Worm (Caenorhabditis elegans): ENCODE data around the gene ebp-3.

Gene ebp-3

DNA sequence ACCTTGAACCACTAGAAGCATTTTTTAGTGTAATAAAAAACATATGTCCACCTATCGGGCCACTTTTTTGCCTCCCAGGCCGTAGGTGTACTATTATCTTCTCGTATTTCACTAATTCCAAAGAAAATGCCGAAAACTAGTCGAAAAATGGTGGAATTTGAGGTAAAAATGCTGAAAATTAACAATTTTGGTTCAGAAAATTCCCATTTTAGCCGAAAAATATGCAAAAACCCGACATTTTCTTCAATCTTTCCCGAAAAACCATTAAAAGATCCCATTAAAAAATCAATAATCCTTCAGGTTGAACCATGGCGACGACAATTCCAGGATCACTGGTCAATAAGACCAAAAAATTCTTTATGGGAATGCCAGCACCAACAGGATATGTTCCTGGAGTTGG is 33.6 kb upstream of the ebp-3 start, which contains the start of gene prp-6:
prp-6 (plus strand) TSS at position 301 of the 400 bp plus-strand sequence.
- no peak for TF ChIP-seq hif-1 (tag; optimal IDR thresholded peaks at IDR 0.05)
- TF ChIP-seq mxl-3 (GFP tag; optimal IDR thresholded peaks at IDR 0.05): no peak
- no peak for TF ChIP-seq madf-5 (GFP tag; IDR thresholded peaks at IDR 0.05)
- TF ChIP-seq lin-39 (tag; optimal IDR thresholded peaks at IDR 0.05): no peak
- TF ChIP-seq lin-29 (GFP tag; IDR thresholded peaks at IDR 0.05): no peak
- TF ChIP-seq dmd-9 (GFP tag; IDR thresholded peaks at IDR 0.05): no peak
- TF ChIP-seq egl-43 (GFP tag; IDR thresholded peaks at IDR 0.05): no peak
- no peak for TF ChIP-seq lin-38 (GFP tag; IDR thresholded peaks at IDR 0.05)
- TF ChIP-seq ztf-7 (tag; optimal IDR thresholded peaks at IDR 0.05): no peak

DNA sequence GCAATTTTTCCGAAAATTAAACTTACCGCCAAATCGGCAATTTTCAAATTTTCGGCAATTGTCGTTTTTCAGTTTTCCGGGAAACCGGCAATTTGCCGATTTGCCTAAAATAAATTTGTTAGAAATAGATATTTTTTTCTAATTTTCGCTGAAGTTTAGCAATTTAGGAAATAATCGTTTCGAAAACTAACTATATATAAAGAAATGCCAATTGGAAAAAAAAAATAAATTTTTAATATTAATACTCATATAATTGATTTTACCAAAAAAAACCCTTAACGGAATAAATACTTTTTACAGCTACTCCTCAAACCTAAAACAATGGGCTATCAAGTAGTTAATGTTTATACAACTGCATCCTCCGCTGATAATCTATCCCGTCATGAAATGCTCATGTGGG is 12.5 kb upstream of the ebp-3 start, which contains the start of gene ebp-1:
ebp-1 (plus strand) TSS at position 301 of the 400 bp plus-strand sequence.
- TF ChIP-seq snpc-4 (tag; optimal IDR thresholded peaks at IDR 0.05) (no peak), daf-12 (tag; optimal IDR thresholded peaks at IDR 0.05) (no peak), hmg-1.1 (GFP tag; IDR thresholded peaks at IDR 0.05) (no peak), skn-1 (tag; optimal IDR thresholded peaks at IDR 0.05) (no peak), sdz-12 (GFP tag; optimal IDR thresholded peaks at IDR 0.05) (no peak), ceh-82 (tag; optimal IDR thresholded peaks at IDR 0.05) (no peak), lin-15B (tag; optimal IDR thresholded peaks at IDR 0.05) (no peak), attf-4 (tag; optimal IDR thresholded peaks at IDR 0.05) (no peak), madf-9 (GFP tag; conservative IDR thresholded peaks at IDR 0.05) (no peak), lim-7 (GFP tag; IDR thresholded peaks at IDR 0.05) (no peak), nhr-48 (tag; optimal IDR thresholded peaks at IDR 0.05) (no peak)

DNA sequence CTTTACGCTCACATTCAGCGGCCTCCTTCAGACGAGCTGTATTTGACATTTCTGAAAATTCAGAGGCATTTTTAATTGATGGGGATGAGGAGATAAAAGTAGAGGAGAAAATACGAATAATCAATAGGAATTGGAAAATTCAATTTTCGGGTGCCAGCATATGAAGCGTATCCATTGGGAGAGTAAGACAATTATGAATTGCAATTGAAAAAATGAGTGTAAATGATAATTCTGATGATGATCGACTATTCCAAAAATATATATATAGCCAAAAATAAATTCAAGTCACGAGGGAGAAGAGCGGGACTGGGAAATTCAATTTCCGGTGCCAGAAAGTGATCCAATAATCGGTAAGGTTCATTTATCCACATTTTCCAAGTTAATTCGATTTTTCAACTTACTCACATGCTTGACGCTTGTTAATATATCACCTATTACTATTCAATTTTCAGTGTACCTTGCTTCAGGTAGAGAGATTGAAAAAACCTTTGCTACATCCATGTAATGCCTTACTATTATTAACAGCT is 10.6 kb downstream of the ebp-3 start, which contains the start of gene Y59A8B.8:
Y59A8B.8 (minus strand) TSS at position 51 of the 527 bp plus-strand sequence.
- TF ChIP-seq aha-1 (tag): peak; percentile 50
- no peak for TF ChIP-seq lin-39 (tag; optimal IDR thresholded peaks at IDR 0.05)

DNA sequence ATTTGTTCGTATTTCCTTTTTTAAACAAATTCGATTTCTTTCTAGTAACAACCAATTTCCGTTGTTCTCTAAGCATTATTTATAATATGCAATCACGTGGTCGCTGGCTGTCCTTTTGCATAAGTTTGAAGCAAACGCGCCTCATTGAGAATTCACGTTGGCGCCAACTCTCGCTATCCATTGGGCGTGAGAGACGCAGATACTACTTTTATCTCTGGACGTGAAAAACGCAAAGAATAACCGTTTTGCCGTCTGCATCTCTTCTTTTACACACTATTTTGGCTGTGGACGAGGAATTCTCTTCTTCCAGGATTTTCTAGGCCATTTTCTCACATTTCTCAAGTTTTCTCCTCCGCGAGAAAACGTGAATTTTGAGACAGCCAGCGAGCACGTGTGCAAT is 13.4 kb downstream of the ebp-3 start:
- TF ChIP-seq lin-38 (GFP tag; IDR thresholded peaks at IDR 0.05): peak; percentile 52

DNA sequence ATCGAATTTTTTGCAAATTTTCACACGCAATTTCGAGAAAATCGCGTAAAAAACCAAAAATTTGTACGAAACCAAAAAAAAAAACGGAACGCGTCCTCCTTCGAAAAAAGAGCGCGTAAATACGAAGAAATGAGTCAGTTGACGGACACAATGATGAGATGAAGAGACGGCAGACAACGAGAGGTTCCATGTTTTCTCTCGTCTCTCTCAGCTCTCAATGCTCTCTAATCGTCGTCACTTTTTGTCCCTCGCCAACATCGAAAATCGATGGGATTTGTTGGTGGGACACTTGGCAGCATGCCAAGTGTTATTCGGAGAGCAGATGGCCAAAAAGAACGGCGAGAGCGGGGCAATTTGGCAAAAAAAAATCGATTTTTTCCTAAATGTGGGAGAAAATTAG is 23.4 kb downstream of the ebp-3 start:
- TF ChIP-seq nhr-48 (tag; optimal IDR thresholded peaks at IDR 0.05): peak; percentile 18
- peak in 1 of 2 experiments; percentile 14 for TF ChIP-seq mdl-1 (tag; optimal IDR thresholded peaks at IDR 0.05)
- no peak for TF ChIP-seq lin-13 (GFP tag; optimal IDR thresholded peaks at IDR 0.05)
- peak; percentile 73 for TF ChIP-seq dpl-1 (GFP tag; optimal IDR thresholded peaks at IDR 0.05)
- no peak for TF ChIP-seq ces-1 (GFP tag; optimal IDR thresholded peaks at IDR 0.05)
- TF ChIP-seq mep-1 (tag; optimal IDR thresholded peaks at IDR 0.05): peak; percentile 83
- peak in 1 of 2 experiments; percentile 88 for TF ChIP-seq unc-62 (GFP tag; optimal IDR thresholded peaks at IDR 0.05 in 1 of 2)
- TF ChIP-seq unc-62 (tag; optimal IDR thresholded peaks at IDR 0.05): no peak
- TF ChIP-seq dve-1 (tag; optimal IDR thresholded peaks at IDR 0.05; ENCODE audit: insufficient read depth): peak; percentile 87
- peak; percentile 15 for TF ChIP-seq snpc-4 (tag; optimal IDR thresholded peaks at IDR 0.05)
- TF ChIP-seq skn-1 (tag; optimal IDR thresholded peaks at IDR 0.05): no peak
- TF ChIP-seq lin-15B (tag; optimal IDR thresholded peaks at IDR 0.05): no peak
- TF ChIP-seq nhr-42 (GFP tag; IDR thresholded peaks at IDR 0.05): no peak
- 0 out of 2 replicates have a peak, but pooled peaks have one; percentile 7 for TF ChIP-seq set-16 (GFP tag; IDR thresholded peaks at IDR 0.05)
- TF ChIP-seq hlh-30 (tag; optimal IDR thresholded peaks at IDR 0.05; ENCODE audit: insufficient read depth): peak; percentile 88
- TF ChIP-seq mxl-2 (GFP tag; conservative IDR thresholded peaks at IDR 0.05): no peak
- no peak for TF ChIP-seq daf-8 (GFP tag; IDR thresholded peaks at IDR 0.05)
- TF ChIP-seq nhr-76 (tag; optimal IDR thresholded peaks at IDR 0.05): no peak
- TF ChIP-seq nhr-102 (tag; optimal IDR thresholded peaks at IDR 0.05): peak; percentile 2
- TF ChIP-seq T26A8.4 (GFP tag; IDR thresholded peaks at IDR 0.05): peak; percentile 59
- TF ChIP-seq dmd-9 (GFP tag; IDR thresholded peaks at IDR 0.05): no peak
- no peak for TF ChIP-seq pqm-1 (tag; optimal IDR thresholded peaks at IDR 0.05)
- peak; percentile 71 for TF ChIP-seq ceh-28 (tag; optimal IDR thresholded peaks at IDR 0.05)
- peak; percentile 80 for TF ChIP-seq rbr-2 (tag; optimal IDR thresholded peaks at IDR 0.05)
- peak; percentile 69 for TF ChIP-seq nhr-6 (tag; optimal IDR thresholded peaks at IDR 0.05)
- no peak for TF ChIP-seq ztf-11 (tag; optimal IDR thresholded peaks at IDR 0.05)
- TF ChIP-seq lin-29 (GFP tag; IDR thresholded peaks at IDR 0.05): peak; percentile 46; the same call in 1 of the 2 replicates
- TF ChIP-seq pha-4 (GFP tag; IDR thresholded peaks at IDR 0.05): peak; percentile 31; the same call in 1 of the 2 replicates
- peak; percentile 68 for TF ChIP-seq pha-4 (tag; optimal IDR thresholded peaks at IDR 0.05)
- TF ChIP-seq mxl-3 (GFP tag; optimal IDR thresholded peaks at IDR 0.05): peak; percentile 47
